Fruit fly (Drosophila melanogaster) whole organism, pupa: ENCODE results near the gene t-Grip91.

Experiments
- CG10348 ChIP-seq: fragments of 200-800 bp; sonication (Bioruptor generic); IDR thresholded peaks from 2 replicates; pipeline ENCODE4 v1.3.6; 2022; ENCODE audit warnings: missing biosample characterization, missing genetic modification characterization
- CG12605 ChIP-seq: fragments of 200-800 bp; sonication (Bioruptor generic); IDR thresholded peaks from 2 replicates; pipeline ENCODE4 v1.3.6; 2022; ENCODE audit warnings: missing biosample characterization, missing genetic modification characterization
- CG13204 ChIP-seq: fragments of 200-800 bp; sonication (Bioruptor generic); optimal IDR thresholded peaks from 2 replicates; lab custom pipeline; 2018; ENCODE audit warnings: missing biosample characterization, mild to moderate bottlenecking, missing genetic modification characterization, moderate library complexity
- CG14655 ChIP-seq: fragments of 200-800 bp; sonication (Bioruptor generic); optimal IDR thresholded peaks from 3 replicates; lab custom pipeline; 2017; ENCODE audit warnings: mild to moderate bottlenecking, missing biosample characterization, missing genetic modification reagents, missing genetic modification characterization
- CG15710 ChIP-seq: fragments of 200-800 bp; sonication (Bioruptor generic); optimal IDR thresholded peaks from 2 replicates; lab custom pipeline; 2018; ENCODE audit warnings: missing biosample characterization, mild to moderate bottlenecking, missing genetic modification characterization, moderate library complexity
- CG17806 ChIP-seq: fragments of 200-800 bp; sonication (Bioruptor generic); optimal IDR thresholded peaks from 2 replicates; lab custom pipeline; 2018; ENCODE audit warnings: missing biosample characterization, mild to moderate bottlenecking, missing genetic modification characterization, moderate library complexity
- CG32121 ChIP-seq: fragments of 200-800 bp; sonication (Bioruptor generic); IDR thresholded peaks from 2 replicates; pipeline ENCODE4 v1.3.6; 2022; ENCODE audit warnings: missing biosample characterization, missing genetic modification characterization
- CG34367 ChIP-seq: fragments of 200-800 bp; sonication (Bioruptor generic); optimal IDR thresholded peaks from 2 replicates; lab custom pipeline; 2018; ENCODE audit warnings: missing biosample characterization, mild to moderate bottlenecking, missing genetic modification characterization
- CG4496 ChIP-seq: fragments of 200-800 bp; sonication (Bioruptor generic); IDR thresholded peaks from 3 replicates; pipeline ENCODE4 v1.3.6; 2022; ENCODE audit warnings: missing biosample characterization, missing genetic modification characterization
- CG8159 ChIP-seq: fragments of 200-800 bp; sonication (Bioruptor generic); optimal IDR thresholded peaks from 3 replicates; lab custom pipeline; 2018; ENCODE audit warnings: missing biosample characterization, mild to moderate bottlenecking, missing genetic modification characterization, moderate library complexity
- CG8301 ChIP-seq: fragments of 200-800 bp; sonication (Bioruptor generic); optimal IDR thresholded peaks from 2 replicates; lab custom pipeline; 2018; ENCODE audit warnings: missing biosample characterization, mild to moderate bottlenecking, missing genetic modification characterization
- CG9948 ChIP-seq: fragments of 200-800 bp; sonication (Bioruptor generic); optimal IDR thresholded peaks from 2 replicates; lab custom pipeline; 2018; ENCODE audit warnings: missing biosample characterization, mild to moderate bottlenecking, missing genetic modification characterization, moderate library complexity
- D1 ChIP-seq: fragments of 200-800 bp; sonication (Bioruptor generic); optimal IDR thresholded peaks from 2 replicates; lab custom pipeline; 2018; ENCODE audit warnings: missing biosample characterization, mild to moderate bottlenecking, missing genetic modification characterization, moderate library complexity
- EcR ChIP-seq: fragments of 200-800 bp; sonication (Bioruptor generic); optimal IDR thresholded peaks from 3 replicates; lab custom pipeline; 2019; ENCODE audit warnings: missing biosample characterization, missing genetic modification characterization, mild to moderate bottlenecking, moderate library complexity, missing genetic modification reagents
- Ets98B ChIP-seq: fragments of 200-800 bp; sonication (Bioruptor generic); IDR thresholded peaks from 2 replicates; pipeline ENCODE4 v1.3.6; 2022; ENCODE audit warnings: missing biosample characterization, missing genetic modification characterization
- Pif1A ChIP-seq: fragments of 200-800 bp; sonication (Bioruptor generic); optimal IDR thresholded peaks from 3 replicates; lab custom pipeline; 2016; ENCODE audit warnings: missing biosample characterization, missing genetic modification characterization
- Pif1B ChIP-seq: fragments of 200-800 bp; sonication (Bioruptor generic); optimal IDR thresholded peaks from 3 replicates; lab custom pipeline; 2016; ENCODE audit warnings: missing biosample characterization, missing genetic modification characterization
- Snoo ChIP-seq: fragments of 200-800 bp; sonication (Bioruptor generic); optimal IDR thresholded peaks from 3 replicates; lab custom pipeline; 2017; ENCODE audit warnings: missing biosample characterization, mild to moderate bottlenecking, missing genetic modification characterization, inconsistent platforms
- fd96Ca ChIP-seq: fragments of 200-800 bp; sonication (Bioruptor generic); IDR thresholded peaks from 3 replicates; pipeline ENCODE4 v1.3.6; 2022; ENCODE audit warnings: missing biosample characterization, missing genetic modification characterization
- gl ChIP-seq: fragments of 200-800 bp; sonication (Bioruptor generic); optimal IDR thresholded peaks from 2 replicates; lab custom pipeline; 2018; ENCODE audit warnings: missing biosample characterization, mild to moderate bottlenecking, missing genetic modification characterization
- rn ChIP-seq: fragments of 200-800 bp; sonication (Bioruptor generic); IDR thresholded peaks from 2 replicates; pipeline ENCODE4 v1.3.6; 2022; ENCODE audit warnings: missing biosample characterization, missing genetic modification characterization

The t-Grip91 gene

dm6 chr2L:15745036-15745854, 38.6 kb upstream of the t-Grip91 start:
- no peak for TF ChIP-seq gl (tag; lab: Kevin White, UChicago)
- peak; percentile 13 for TF ChIP-seq CG8159 (tag; lab: Kevin White, UChicago)
- TF ChIP-seq EcR (GFP tag; lab: Kevin White, UChicago), result peak; percentile 88
- peak; percentile 4 for TF ChIP-seq CG13204 (GFP tag; lab: Kevin White, UChicago)
- no peak for TF ChIP-seq CG15710 (tag; lab: Kevin White, UChicago)
- TF ChIP-seq CG4496 (GFP tag; lab: Robert Waterston, UW), result 0 out of 3 replicates have a peak, but pooled peaks have one; percentile 18
- TF ChIP-seq, all 21 proteins: peak for 4

DNA sequence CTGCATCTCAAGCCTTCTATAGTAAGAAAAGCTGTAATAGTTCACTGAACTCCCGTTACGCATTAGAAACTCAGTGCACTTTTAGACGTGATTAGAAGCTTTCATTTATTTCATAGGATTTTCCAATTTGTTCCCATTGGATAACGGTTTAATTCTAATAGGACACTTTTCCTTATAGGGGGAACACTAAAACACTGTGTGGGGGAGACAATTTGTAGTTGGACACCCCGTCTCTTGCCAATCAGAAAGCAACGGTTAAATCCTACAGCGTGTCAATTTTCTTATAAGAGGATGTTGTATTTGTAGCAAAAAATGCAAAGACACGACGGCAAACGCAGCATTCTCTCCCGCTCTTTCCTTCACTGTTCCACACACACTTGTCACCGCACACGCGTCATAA, 37.9 kb upstream of the t-Grip91 start:
- TF ChIP-seq Snoo (no peak), gl (tag; lab: Kevin White, UChicago) (no peak), rn (no peak)

- TF ChIP-seq CG9948 (tag; lab: Kevin White, UChicago) (peak; percentile 89), CG13204 (GFP tag; lab: Kevin White, UChicago) (peak; percentile 35), CG32121 (GFP tag; lab: Robert Waterston, UW) (peak; percentile 64), Pif1B (GFP tag; lab: Kevin White, UChicago) (peak; percentile 62), rn (0 out of 2 replicates have a peak, but pooled peaks have one; percentile 37), CG10348 (GFP tag; lab: Robert Waterston, UW) (no peak), CG8301 (tag; lab: Kevin White, UChicago) (peak; percentile 76), CG17806 (peak; percentile 78), CG4496 (GFP tag; lab: Robert Waterston, UW) (peak; percentile 70; the same call in 1 of the 3 replicates), D1 (tag; lab: Kevin White, UChicago) (peak; percentile 86), CG12605 (GFP tag; lab: Robert Waterston, UW) (no peak), Ets98B (GFP tag; lab: Robert Waterston, UW) (no peak), EcR (GFP tag; lab: Kevin White, UChicago) (no peak), CG8159 (tag; lab: Kevin White, UChicago) (peak; percentile 93), Pif1A (peak; percentile 59), CG14655 (GFP tag; lab: Kevin White, UChicago) (no peak), gl (tag; lab: Kevin White, UChicago) (no peak), CG34367 (tag; lab: Kevin White, UChicago) (peak; percentile 70), Snoo (peak; percentile 84), fd96Ca (GFP tag; lab: Robert Waterston, UW) (no peak; the same call in 2 of the 3 replicates), CG15710 (tag; lab: Kevin White, UChicago) (peak; percentile 89)
Measured at dm6 chr2L:15746600-15747393, 37.1 kb upstream of the t-Grip91 start.

dm6 chr2L:15747394-15748260, 36.3 kb upstream of the t-Grip91 start, which contains the start of gene CycE:
Gene CycE, minus strand, starts transcription at chr2L:15748150.
- no peak for TF ChIP-seq D1 (tag; lab: Kevin White, UChicago)
- TF ChIP-seq CG15710 (tag; lab: Kevin White, UChicago), result no peak
- no peak for TF ChIP-seq CG13204 (GFP tag; lab: Kevin White, UChicago)
- TF ChIP-seq EcR (GFP tag; lab: Kevin White, UChicago), result peak; percentile 43
- no peak for TF ChIP-seq CG34367 (tag; lab: Kevin White, UChicago)

DNA sequence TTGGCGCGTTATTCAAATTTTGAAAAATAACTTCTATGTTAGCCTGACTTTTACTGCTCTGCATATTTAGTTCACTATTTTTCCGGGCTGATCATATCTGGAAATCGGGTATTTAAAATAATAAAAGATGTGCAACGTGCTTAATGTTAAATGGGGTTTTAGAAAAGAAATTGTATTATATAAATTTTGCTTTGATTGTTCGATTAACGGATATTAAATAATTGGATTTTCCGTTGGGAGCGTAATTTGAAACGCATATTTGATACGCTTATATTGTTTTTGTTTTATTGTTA, 35.7 kb upstream of the t-Grip91 start:
- TF ChIP-seq CG32121 (GFP tag; lab: Robert Waterston, UW), result no peak
- no peak for TF ChIP-seq EcR (GFP tag; lab: Kevin White, UChicago)
- TF ChIP-seq Ets98B (GFP tag; lab: Robert Waterston, UW), result no peak
- no peak for TF ChIP-seq Snoo
- TF ChIP-seq CG34367 (tag; lab: Kevin White, UChicago), result no peak
- no peak for TF ChIP-seq CG9948 (tag; lab: Kevin White, UChicago)
- no peak for TF ChIP-seq fd96Ca (GFP tag; lab: Robert Waterston, UW)
- TF ChIP-seq D1 (tag; lab: Kevin White, UChicago), result no peak
- no peak for TF ChIP-seq CG10348 (GFP tag; lab: Robert Waterston, UW)
- no peak for TF ChIP-seq CG13204 (GFP tag; lab: Kevin White, UChicago)
- TF ChIP-seq CG15710 (tag; lab: Kevin White, UChicago), result no peak
- TF ChIP-seq CG14655 (GFP tag; lab: Kevin White, UChicago), result no peak
- no peak for TF ChIP-seq rn
- no peak for TF ChIP-seq Pif1A
- no peak for TF ChIP-seq CG17806
- TF ChIP-seq CG4496 (GFP tag; lab: Robert Waterston, UW), result no peak
- no peak for TF ChIP-seq CG8159 (tag; lab: Kevin White, UChicago)
- TF ChIP-seq gl (tag; lab: Kevin White, UChicago), result no peak
- TF ChIP-seq CG12605 (GFP tag; lab: Robert Waterston, UW), result no peak
